Worm (Caenorhabditis elegans): ENCODE results near the gene irld-20.
A peak's percentile ranks its signal among the peaks of the same experiment; 100 is the strongest.

irld-20 gene

DNA sequence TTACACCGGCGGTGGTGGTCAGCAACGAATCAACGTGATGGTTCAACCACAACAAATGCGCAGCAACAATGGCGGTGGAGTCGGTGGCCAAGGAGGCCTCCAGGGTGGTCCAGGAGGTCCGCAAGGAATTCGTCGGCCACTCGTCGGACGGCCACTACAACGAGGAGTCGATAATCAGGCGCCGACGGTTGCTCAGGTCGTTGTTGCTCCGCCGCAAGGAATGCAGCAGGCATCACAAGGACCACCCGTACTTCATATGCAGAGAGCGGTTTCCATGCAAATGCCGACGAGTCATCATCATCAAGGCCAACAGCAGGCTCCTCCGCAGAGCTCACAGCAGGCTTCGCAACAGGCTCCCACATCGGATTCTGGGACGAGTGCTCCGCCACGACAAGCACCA is 7.4 kb upstream of the irld-20 start:
- no peak for TF ChIP-seq lin-39 (tag; optimal IDR thresholded peaks at IDR 0.05)
- TF ChIP-seq C34F6.9 (tag; optimal IDR thresholded peaks at IDR 0.05), result no peak
- no peak for TF ChIP-seq skn-1 (tag; optimal IDR thresholded peaks at IDR 0.05)
- no peak for TF ChIP-seq gmeb-1 (tag; optimal IDR thresholded peaks at IDR 0.05)

- no peak for TF ChIP-seq nhr-21 (tag; optimal IDR thresholded peaks at IDR 0.05)
- 0 out of 2 replicates have a peak, but pooled peaks have one; percentile 25 for TF ChIP-seq ztf-1 (GFP tag; conservative IDR thresholded peaks at IDR 0.05)
These were observed 4.5 kb upstream of the irld-20 start, which contains the start of gene Y111B2A.21 for ce11 chrIII:12746369-12746855. Gene Y111B2A.21, plus strand, starts transcription at chrIII:12746419.

ce11 chrIII:12755048-12755447 is 4.1 kb downstream of the irld-20 start, which contains the start of gene srw-10:
Gene srw-10, plus strand, starts transcription at chrIII:12755348.
- TF ChIP-seq mbf-1 (tag; optimal IDR thresholded peaks at IDR 0.05), result no peak
- TF ChIP-seq nhr-25 (tag; optimal IDR thresholded peaks at IDR 0.05), result no peak
- no peak for TF ChIP-seq lin-13 (GFP tag; optimal IDR thresholded peaks at IDR 0.05)
- TF ChIP-seq crh-2 (tag; optimal IDR thresholded peaks at IDR 0.05), result no peak
- TF ChIP-seq zag-1 (tag; optimal IDR thresholded peaks at IDR 0.05), result no peak
- no peak for TF ChIP-seq sem-4 (tag; optimal IDR thresholded peaks at IDR 0.05)

- TF ChIP-seq sma-3 (GFP tag; optimal IDR thresholded peaks at IDR 0.05) (no peak), nhr-25 (tag; optimal IDR thresholded peaks at IDR 0.05) (no peak), ceh-16 (tag; optimal IDR thresholded peaks at IDR 0.05) (no peak), lsy-2 (tag; optimal IDR thresholded peaks at IDR 0.05) (no peak), ztf-4 (tag; optimal IDR thresholded peaks at IDR 0.05) (no peak), nhr-23 (tag; optimal IDR thresholded peaks at IDR 0.05) (no peak), unc-55 (GFP tag; optimal IDR thresholded peaks at IDR 0.05) (no peak)
These were observed 6.5 kb downstream of the irld-20 start, which contains the start of gene srw-9 for ce11 chrIII:12757367-12757766. Gene srw-9, plus strand, starts transcription at chrIII:12757667.

- TF ChIP-seq aly-2 (tag; optimal IDR thresholded peaks at IDR 0.05), result no peak
- no peak for TF ChIP-seq sem-4 (tag; optimal IDR thresholded peaks at IDR 0.05)
- TF ChIP-seq nhr-6 (tag; optimal IDR thresholded peaks at IDR 0.05), result no peak
- TF ChIP-seq lin-11 (tag; optimal IDR thresholded peaks at IDR 0.05), result no peak
- no peak for TF ChIP-seq C34F6.9 (tag; optimal IDR thresholded peaks at IDR 0.05)
- TF ChIP-seq nhr-129 (tag; optimal IDR thresholded peaks at IDR 0.05), result no peak
- TF ChIP-seq nhr-77 (tag; optimal IDR thresholded peaks at IDR 0.05), result no peak
- TF ChIP-seq nhr-237 (tag; optimal IDR thresholded peaks at IDR 0.05), result no peak
These were observed 13.3 kb downstream of the irld-20 start, which contains the start of the genes irld-19 and irld-61 for ce11 chrIII:12764241-12764640. Gene irld-19, minus strand, starts transcription at chrIII:12764341. Gene irld-61, plus strand, starts transcription at chrIII:12764553.

- no peak for TF ChIP-seq ztf-1 (GFP tag; conservative IDR thresholded peaks at IDR 0.05)
- no peak for TF ChIP-seq lin-11 (tag; optimal IDR thresholded peaks at IDR 0.05)
- no peak for TF ChIP-seq nhr-10 (tag; optimal IDR thresholded peaks at IDR 0.05)
- no peak for TF ChIP-seq mbf-1 (tag; optimal IDR thresholded peaks at IDR 0.05)
- TF ChIP-seq lsy-2 (tag; optimal IDR thresholded peaks at IDR 0.05), result no peak
- no peak for TF ChIP-seq nhr-77 (tag; optimal IDR thresholded peaks at IDR 0.05)
- TF ChIP-seq egl-27 (tag; optimal IDR thresholded peaks at IDR 0.05), result no peak
- TF ChIP-seq sem-4 (tag; optimal IDR thresholded peaks at IDR 0.05), result no peak
- no peak for TF ChIP-seq nhr-129 (tag; optimal IDR thresholded peaks at IDR 0.05)
- no peak for TF ChIP-seq nhr-23 (tag; optimal IDR thresholded peaks at IDR 0.05)
- no peak for TF ChIP-seq sma-9 (GFP tag; optimal IDR thresholded peaks at IDR 0.05)
- TF ChIP-seq sma-9 (tag; optimal IDR thresholded peaks at IDR 0.05), result no peak
- no peak for TF ChIP-seq ztf-11 (tag; optimal IDR thresholded peaks at IDR 0.05)
- no peak for TF ChIP-seq blmp-1 (tag; optimal IDR thresholded peaks at IDR 0.05; ENCODE audit: insufficient read depth)
- TF ChIP-seq skn-1 (tag; optimal IDR thresholded peaks at IDR 0.05), result no peak
- TF ChIP-seq alr-1 (tag; optimal IDR thresholded peaks at IDR 0.05), result no peak
- no peak for TF ChIP-seq unc-55 (GFP tag; optimal IDR thresholded peaks at IDR 0.05)
- TF ChIP-seq nhr-237 (tag; optimal IDR thresholded peaks at IDR 0.05), result no peak
These were observed 22.8 kb downstream of the irld-20 start for ce11 chrIII:12773753-12774152.
